Worm (Caenorhabditis elegans): ENCODE measurements around the gene Y38E10A.14.

- TF ChIP-seq nhr-12 (tag; optimal IDR thresholded peaks at IDR 0.05) (no peak), tbx-2 (tag; optimal IDR thresholded peaks at IDR 0.05) (no peak), sox-4 (tag; optimal IDR thresholded peaks at IDR 0.05) (no peak)
Observed at ce11 chrII:12626887-12627286, 2.6 kb upstream of the Y38E10A.14 start, which contains the start of gene nspe-7.

Data from whole organism, L1 larva.